Worm (Caenorhabditis elegans) whole organism, mixed stage, embryonic: ENCODE measurements around the gene vep-2.

Experiments
- blmp-1 ChIP-seq: fragments of 150-350 bp; optimal IDR thresholded peaks from 2 replicates; lab custom pipeline; 2014; ENCODE audit warnings: missing biosample characterization, missing genetic modification characterization
- ceh-83 ChIP-seq: fragments of 200-800 bp; sonication (Bioruptor generic); optimal IDR thresholded peaks from 2 replicates; lab custom pipeline; 2018; ENCODE audit warnings: mild to moderate bottlenecking, missing genetic modification characterization, missing compliant biosample characterization
- ces-1 ChIP-seq: fragments of 150-350 bp; optimal IDR thresholded peaks from 2 replicates; lab custom pipeline; 2014; ENCODE audit warnings: missing biosample characterization, missing genetic modification reagents, missing genetic modification characterization
- drap-1 ChIP-seq: fragments of 200-800 bp; sonication (Bioruptor generic); optimal IDR thresholded peaks from 3 replicates; lab custom pipeline; 2018; ENCODE audit warnings: mild to moderate bottlenecking, missing genetic modification characterization, missing compliant biosample characterization
- elt-3 ChIP-seq: fragments of 150-350 bp; optimal IDR thresholded peaks from 2 replicates; lab custom pipeline; 2014; ENCODE audit warnings: missing biosample characterization, missing genetic modification characterization
- lin-13 ChIP-seq: fragments of 150-350 bp; optimal IDR thresholded peaks from 2 replicates; lab custom pipeline; 2014; ENCODE audit warnings: missing biosample characterization, missing genetic modification characterization
- mep-1 ChIP-seq: fragments of 150-350 bp; optimal IDR thresholded peaks from 2 replicates; lab custom pipeline; 2017; ENCODE audit warnings: missing biosample characterization, missing genetic modification reagents, missing genetic modification characterization, inconsistent platforms
- nhr-12 ChIP-seq: fragments of 150-350 bp; optimal IDR thresholded peaks from 2 replicates; lab custom pipeline; 2014; ENCODE audit warnings: missing biosample characterization, missing genetic modification characterization
- nhr-28 ChIP-seq: fragments of 150-350 bp; optimal IDR thresholded peaks from 2 replicates; lab custom pipeline; 2014; ENCODE audit warnings: missing biosample characterization, missing genetic modification characterization
- pha-4 ChIP-seq: fragments of 150-350 bp; optimal IDR thresholded peaks from 2 replicates; lab custom pipeline; 2018; ENCODE audit warnings: missing biosample characterization, missing genetic modification reagents, missing genetic modification characterization
- tbx-8 ChIP-seq: fragments of 200-800 bp; sonication (Bioruptor generic); optimal IDR thresholded peaks from 2 replicates; lab custom pipeline; 2018; ENCODE audit warnings: mild to moderate bottlenecking, missing genetic modification characterization, moderate library complexity, missing compliant biosample characterization
- unc-39 ChIP-seq: fragments of 150-350 bp; optimal IDR thresholded peaks from 2 replicates; lab custom pipeline; 2014; ENCODE audit warnings: missing biosample characterization, missing genetic modification characterization
- unc-62 ChIP-seq: fragments of 150-350 bp; optimal IDR thresholded peaks from 2 replicates; lab custom pipeline; 2014; ENCODE audit warnings: missing biosample characterization, missing genetic modification reagents, missing genetic modification characterization
- ztf-11 ChIP-seq: fragments of 150-350 bp; optimal IDR thresholded peaks from 2 replicates; lab custom pipeline; 2014; ENCODE audit warnings: missing biosample characterization, missing genetic modification characterization

ce11 chrX:3678507-3679175 lies 50.5 kb downstream of the vep-2 start, which contains the start of gene tag-52:
- TF ChIP-seq elt-3 (tag; lab: Kevin White, UChicago), result no peak
- TF ChIP-seq pha-4 (tag; lab: Kevin White, UChicago), result no peak
- TF ChIP-seq blmp-1 (tag; lab: Kevin White, UChicago), result no peak
- no peak for TF ChIP-seq ceh-83 (GFP tag; lab: Kevin White, UChicago)
- no peak for TF ChIP-seq nhr-28 (tag; lab: Kevin White, UChicago)
- no peak for TF ChIP-seq ztf-11
- TF ChIP-seq nhr-12 (tag; lab: Kevin White, UChicago), result no peak
- TF ChIP-seq unc-39, result no peak
- no peak for TF ChIP-seq tbx-8 (GFP tag; lab: Kevin White, UChicago)
- TF ChIP-seq lin-13 (tag; lab: Kevin White, UChicago), result peak; percentile 38
- TF ChIP-seq mep-1, result peak; percentile 10
- no peak for TF ChIP-seq ces-1 (GFP tag; lab: Kevin White, UChicago)
- peak; percentile 26 for TF ChIP-seq drap-1 (GFP tag; lab: Kevin White, UChicago)
- peak; percentile 26 for TF ChIP-seq unc-62 (GFP tag; lab: Kevin White, UChicago)
